Fruit fly (Drosophila melanogaster): ENCODE results near the gene mRpL9.

DNA sequence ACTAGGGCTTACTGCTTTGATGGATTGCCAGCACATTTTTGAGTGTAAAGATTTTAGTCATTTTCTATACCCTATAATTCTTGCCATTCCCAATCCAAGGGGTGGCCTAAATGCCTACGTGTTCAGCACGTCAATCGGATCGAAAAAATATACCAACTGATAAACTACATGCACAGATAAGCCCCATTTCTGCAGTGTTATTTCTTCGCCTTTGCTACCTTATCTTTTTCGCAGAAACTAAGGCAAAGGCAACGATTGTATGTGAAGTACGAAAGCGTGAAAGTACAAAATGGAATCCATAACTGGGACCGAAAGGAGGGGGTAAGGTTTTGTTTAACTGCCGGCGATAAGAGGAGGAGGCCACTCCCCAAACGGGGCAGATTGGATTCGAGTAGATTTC, 32.6 kb upstream of the mRpL9 start:
- no peak for TF ChIP-seq CG4496 (GFP tag; IDR thresholded peaks at IDR 0.05)
- no peak for TF ChIP-seq fd96Ca (GFP tag; IDR thresholded peaks at IDR 0.05)
- no peak for TF ChIP-seq CG32121 (GFP tag; IDR thresholded peaks at IDR 0.05)
- TF ChIP-seq EcR (GFP tag; optimal IDR thresholded peaks at IDR 0.05) = no peak
- TF ChIP-seq rn (GFP tag; IDR thresholded peaks at IDR 0.05) = no peak

All from whole organism, pupa.